Worm (Caenorhabditis elegans): ENCODE data around the gene F10G7.12.

The F10G7.12 gene

ce11 chrII:4683693-4684092 lies 5.9 kb upstream of the F10G7.12 start, which contains the start of gene sre-40:
Gene sre-40, minus strand, starts transcription at chrII:4683793.
- TF ChIP-seq ztf-23 (GFP tag; IDR thresholded peaks at IDR 0.05) (no peak), cog-1 (tag; optimal IDR thresholded peaks at IDR 0.05) (no peak)

- TF ChIP-seq T22C8.4 (GFP tag; IDR thresholded peaks at IDR 0.05): no peak
- TF ChIP-seq ztf-29 (GFP tag; IDR thresholded peaks at IDR 0.05): no peak
- no peak for TF ChIP-seq ztf-23 (GFP tag; IDR thresholded peaks at IDR 0.05)
- no peak for TF ChIP-seq tab-1 (GFP tag; IDR thresholded peaks at IDR 0.05)
- TF ChIP-seq klf-2 (GFP tag; conservative IDR thresholded peaks at IDR 0.05): no peak
- TF ChIP-seq cog-1 (tag; optimal IDR thresholded peaks at IDR 0.05): no peak
- TF ChIP-seq flt-1 (GFP tag; IDR thresholded peaks at IDR 0.05): no peak
- TF ChIP-seq med-1 (GFP tag; optimal IDR thresholded peaks at IDR 0.05; ENCODE audit: insufficient read depth): no peak
- no peak for TF ChIP-seq ref-1 (GFP tag; conservative IDR thresholded peaks at IDR 0.05)
These were observed 4.7 kb upstream of the F10G7.12 start for ce11 chrII:4684852-4685251.

DNA sequence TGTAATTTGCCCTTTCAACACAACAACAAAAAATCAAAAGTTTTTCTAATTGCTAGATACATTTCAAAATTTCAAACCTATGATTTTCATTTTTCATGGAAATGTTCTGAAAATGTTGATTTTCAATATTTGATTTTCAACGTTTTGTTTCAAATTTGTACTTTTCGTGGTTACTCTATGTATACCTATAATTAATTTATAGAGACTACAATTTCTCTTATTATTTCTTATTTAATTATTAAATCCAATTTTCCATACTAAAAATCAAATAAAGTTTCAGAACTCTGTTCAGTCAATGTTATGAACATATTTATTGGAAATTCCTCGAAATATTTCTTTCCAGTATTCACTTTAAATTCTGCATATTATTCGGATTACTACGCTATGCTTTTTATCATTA lies 2.6 kb upstream of the F10G7.12 start, which contains the start of gene sre-39:
Gene sre-39, plus strand, starts transcription at position 301 of the 400 bp plus-strand sequence.
- no peak for TF ChIP-seq cog-1 (tag; optimal IDR thresholded peaks at IDR 0.05)
- no peak for TF ChIP-seq T22C8.4 (GFP tag; IDR thresholded peaks at IDR 0.05)
- TF ChIP-seq ztf-23 (GFP tag; IDR thresholded peaks at IDR 0.05): no peak
- TF ChIP-seq tab-1 (GFP tag; IDR thresholded peaks at IDR 0.05): no peak
- no peak for TF ChIP-seq ztf-29 (GFP tag; IDR thresholded peaks at IDR 0.05)
- no peak for TF ChIP-seq flt-1 (GFP tag; IDR thresholded peaks at IDR 0.05)
- TF ChIP-seq klf-2 (GFP tag; conservative IDR thresholded peaks at IDR 0.05): no peak
- no peak for TF ChIP-seq ref-1 (GFP tag; conservative IDR thresholded peaks at IDR 0.05)
- no peak for TF ChIP-seq med-1 (GFP tag; optimal IDR thresholded peaks at IDR 0.05; ENCODE audit: insufficient read depth)

ce11 chrII:4693129-4693528 lies 3.6 kb downstream of the F10G7.12 start, which contains the start of gene F10G7.5:
Gene F10G7.5, plus strand, starts transcription at chrII:4693414.
- peak; percentile 28 for TF ChIP-seq cog-1 (tag; optimal IDR thresholded peaks at IDR 0.05)
- no peak for TF ChIP-seq flt-1 (GFP tag; IDR thresholded peaks at IDR 0.05)

DNA sequence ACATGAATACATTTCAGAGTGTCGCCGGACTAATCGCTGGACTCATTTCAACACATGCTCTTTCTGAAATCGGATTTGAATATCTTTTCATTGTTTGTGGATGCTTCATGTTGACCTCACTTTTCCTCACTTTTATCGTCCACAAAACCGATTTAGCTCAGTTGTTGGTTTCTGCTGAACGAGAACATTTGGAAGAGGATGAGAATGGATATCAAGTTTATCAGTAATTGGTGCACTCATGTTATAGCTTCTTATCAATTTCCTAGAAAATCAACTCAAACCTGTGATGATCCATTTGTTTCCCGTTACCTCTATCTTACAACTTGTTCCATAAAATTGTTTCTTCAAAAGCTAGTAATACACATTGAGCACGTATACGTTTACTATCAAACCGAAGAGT lies 6.5 kb downstream of the F10G7.12 start:
- TF ChIP-seq ztf-29 (GFP tag; IDR thresholded peaks at IDR 0.05) (no peak), med-1 (GFP tag; optimal IDR thresholded peaks at IDR 0.05; ENCODE audit: insufficient read depth) (no peak), tab-1 (GFP tag; IDR thresholded peaks at IDR 0.05) (no peak), flt-1 (GFP tag; IDR thresholded peaks at IDR 0.05) (no peak), T22C8.4 (GFP tag; IDR thresholded peaks at IDR 0.05) (no peak), ztf-23 (GFP tag; IDR thresholded peaks at IDR 0.05) (no peak), ref-1 (GFP tag; conservative IDR thresholded peaks at IDR 0.05) (no peak), cog-1 (tag; optimal IDR thresholded peaks at IDR 0.05) (no peak), klf-2 (GFP tag; conservative IDR thresholded peaks at IDR 0.05) (no peak)

DNA sequence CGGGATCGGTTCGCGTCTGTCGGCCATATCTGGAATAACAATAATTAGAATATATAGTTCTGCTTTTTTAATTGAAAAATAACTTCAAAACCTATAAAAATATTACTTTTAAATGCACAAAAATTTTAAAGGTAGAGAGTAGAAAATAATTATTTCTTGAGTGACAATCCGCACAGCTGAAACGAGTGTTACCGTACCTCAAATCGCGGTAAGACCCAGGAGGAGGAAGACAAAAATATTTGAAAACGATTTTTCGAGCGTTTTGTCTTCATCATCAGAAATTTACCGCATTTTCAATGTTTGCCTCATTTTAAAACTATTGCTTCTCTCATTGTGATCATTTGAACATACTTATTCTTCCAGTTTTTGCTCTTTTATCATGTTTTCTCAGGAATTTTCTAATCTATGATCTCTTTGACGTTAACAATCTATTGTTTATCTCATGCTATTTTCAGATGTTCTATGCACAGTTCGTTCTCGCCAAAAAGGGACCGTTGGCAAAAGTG lies 8.7 kb downstream of the F10G7.12 start, which contains the start of the genes rpn-5 and scc-1:
Gene rpn-5, minus strand, starts transcription at position 162 of the 506 bp plus-strand sequence.
Gene scc-1, plus strand, starts transcription at position 456 of the 506 bp plus-strand sequence.
- no peak for TF ChIP-seq tab-1 (GFP tag; IDR thresholded peaks at IDR 0.05)
- TF ChIP-seq ztf-23 (GFP tag; IDR thresholded peaks at IDR 0.05): no peak
- TF ChIP-seq flt-1 (GFP tag; IDR thresholded peaks at IDR 0.05): no peak
- TF ChIP-seq ref-1 (GFP tag; conservative IDR thresholded peaks at IDR 0.05): no peak
- TF ChIP-seq T22C8.4 (GFP tag; IDR thresholded peaks at IDR 0.05): no peak
- no peak for TF ChIP-seq cog-1 (tag; optimal IDR thresholded peaks at IDR 0.05)
- TF ChIP-seq klf-2 (GFP tag; conservative IDR thresholded peaks at IDR 0.05): no peak
- no peak for TF ChIP-seq ztf-29 (GFP tag; IDR thresholded peaks at IDR 0.05)
- no peak for TF ChIP-seq med-1 (GFP tag; optimal IDR thresholded peaks at IDR 0.05; ENCODE audit: insufficient read depth)

- TF ChIP-seq med-1 (GFP tag; optimal IDR thresholded peaks at IDR 0.05; ENCODE audit: insufficient read depth) (peak; percentile 29), flt-1 (GFP tag; IDR thresholded peaks at IDR 0.05) (peak; percentile 90), T22C8.4 (GFP tag; IDR thresholded peaks at IDR 0.05) (peak; percentile 18; the same call in 1 of the 2 replicates), tab-1 (GFP tag; IDR thresholded peaks at IDR 0.05) (peak; percentile 70; the same call in 1 of the 2 replicates), cog-1 (tag; optimal IDR thresholded peaks at IDR 0.05) (peak; percentile 30), ztf-29 (GFP tag; IDR thresholded peaks at IDR 0.05) (peak; percentile 84), ztf-23 (GFP tag; IDR thresholded peaks at IDR 0.05) (peak; percentile 90), klf-2 (GFP tag; conservative IDR thresholded peaks at IDR 0.05) (peak; percentile 71), ref-1 (GFP tag; conservative IDR thresholded peaks at IDR 0.05) (peak; percentile 57; the same call in 1 of the 2 replicates)
These were observed 12.0 kb downstream of the F10G7.12 start, which contains the start of gene unc-85 for ce11 chrII:4701482-4702119. Gene unc-85, plus strand, starts transcription at chrII:4702069.

ce11 chrII:4703011-4703410 lies 13.4 kb downstream of the F10G7.12 start:
- no peak for TF ChIP-seq klf-2 (GFP tag; conservative IDR thresholded peaks at IDR 0.05)
- TF ChIP-seq ztf-23 (GFP tag; IDR thresholded peaks at IDR 0.05): no peak
- TF ChIP-seq tab-1 (GFP tag; IDR thresholded peaks at IDR 0.05): no peak
- TF ChIP-seq ref-1 (GFP tag; conservative IDR thresholded peaks at IDR 0.05): no peak
- no peak for TF ChIP-seq med-1 (GFP tag; optimal IDR thresholded peaks at IDR 0.05; ENCODE audit: insufficient read depth)
- no peak for TF ChIP-seq T22C8.4 (GFP tag; IDR thresholded peaks at IDR 0.05)
- TF ChIP-seq ztf-29 (GFP tag; IDR thresholded peaks at IDR 0.05): no peak
- no peak for TF ChIP-seq flt-1 (GFP tag; IDR thresholded peaks at IDR 0.05)
- TF ChIP-seq cog-1 (tag; optimal IDR thresholded peaks at IDR 0.05): no peak

ce11 chrII:4706359-4706871 lies 16.8 kb downstream of the F10G7.12 start, which contains the start of the genes F10G7.9 and tsn-1:
Gene F10G7.9, minus strand, starts transcription at chrII:4706485.
Gene tsn-1, plus strand, starts transcription at chrII:4706821.
- TF ChIP-seq T22C8.4 (GFP tag; IDR thresholded peaks at IDR 0.05): no peak
- TF ChIP-seq klf-2 (GFP tag; conservative IDR thresholded peaks at IDR 0.05): no peak
- TF ChIP-seq cog-1 (tag; optimal IDR thresholded peaks at IDR 0.05): no peak
- no peak for TF ChIP-seq med-1 (GFP tag; optimal IDR thresholded peaks at IDR 0.05; ENCODE audit: insufficient read depth)
- no peak for TF ChIP-seq tab-1 (GFP tag; IDR thresholded peaks at IDR 0.05)
- TF ChIP-seq flt-1 (GFP tag; IDR thresholded peaks at IDR 0.05): no peak
- no peak for TF ChIP-seq ztf-29 (GFP tag; IDR thresholded peaks at IDR 0.05)
- no peak for TF ChIP-seq ztf-23 (GFP tag; IDR thresholded peaks at IDR 0.05)
- TF ChIP-seq ref-1 (GFP tag; conservative IDR thresholded peaks at IDR 0.05): no peak
